Worm (Caenorhabditis elegans): ENCODE data around the gene nhr-175.

DNA sequence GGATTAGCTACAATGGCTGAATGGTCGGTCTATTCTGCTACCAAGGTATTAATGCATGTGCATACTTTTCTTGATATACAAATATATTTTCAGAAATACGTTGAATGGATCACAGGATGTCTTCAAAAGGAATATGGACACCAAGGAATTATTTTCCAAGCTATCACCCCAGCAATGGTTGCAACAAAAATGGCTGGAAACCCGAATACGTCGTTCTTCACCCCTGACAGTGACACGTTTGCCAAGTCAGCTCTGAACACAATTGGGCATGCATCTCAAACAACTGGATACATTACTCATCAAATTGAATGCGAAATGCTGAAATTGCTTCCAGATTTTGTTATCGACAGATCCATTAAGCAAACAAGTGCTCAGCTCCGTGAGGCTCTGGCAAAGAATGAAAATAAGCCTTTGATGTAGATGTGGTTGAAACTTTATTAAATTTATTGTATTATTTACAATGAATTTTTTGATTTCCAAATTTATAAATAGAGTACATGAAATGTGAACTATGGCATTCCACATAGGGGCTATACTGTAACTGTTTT is 41.1 kb downstream of the nhr-175 start:
- no peak for TF ChIP-seq hmg-4 (GFP tag; optimal IDR thresholded peaks at IDR 0.05)
- no peak for TF ChIP-seq ama-1 (optimal IDR thresholded peaks at IDR 0.05)
- no peak for TF ChIP-seq hmbx-1 (tag; optimal IDR thresholded peaks at IDR 0.05)
- no peak for TF ChIP-seq B0310.2 (tag; optimal IDR thresholded peaks at IDR 0.05)
- TF ChIP-seq sea-1 (GFP tag; conservative IDR thresholded peaks at IDR 0.05), result no peak

Data from whole organism, early embryonic.